Fruit fly (Drosophila melanogaster) whole organism, embryonic: ENCODE measurements around the gene CG15368.

ENCODE experiments used
- ATbp ChIP-seq: fragments of 200-800 bp; sonication (Bioruptor generic); optimal IDR thresholded peaks from 2 replicates; lab custom pipeline; 2017; ENCODE audit warnings: missing biosample characterization, mild to moderate bottlenecking, missing genetic modification characterization, missing genetic modification reagents
- B-H2 ChIP-seq: fragments of 200-800 bp; sonication (Bioruptor generic); optimal IDR thresholded peaks from 2 replicates; lab custom pipeline; 2018; ENCODE audit warnings: missing biosample characterization, mild to moderate bottlenecking, missing genetic modification characterization
- Bgb ChIP-seq: fragments of 200-800 bp; sonication (Bioruptor generic); IDR thresholded peaks from 2 replicates; pipeline ENCODE4 v1.3.6; 2022; ENCODE audit warnings: missing biosample characterization, missing genetic modification characterization; ENCODE audit not compliant: partially characterized antibody
- CG10147 ChIP-seq: fragments of 200-800 bp; sonication (Bioruptor generic); optimal IDR thresholded peaks from 2 replicates; lab custom pipeline; 2019; ENCODE audit warnings: missing biosample characterization, mild to moderate bottlenecking, missing genetic modification characterization, moderate library complexity
- CG10543 ChIP-seq: fragments of 200-800 bp; sonication (Bioruptor generic); optimal IDR thresholded peaks from 3 replicates; lab custom pipeline; 2017; ENCODE audit warnings: missing biosample characterization, mild to moderate bottlenecking, missing genetic modification characterization, moderate library complexity
- CG10979 ChIP-seq: fragments of 200-800 bp; sonication (Bioruptor generic); optimal IDR thresholded peaks from 2 replicates; lab custom pipeline; 2018; ENCODE audit warnings: missing biosample characterization, mild to moderate bottlenecking, missing genetic modification characterization, moderate library complexity
- CG12155 ChIP-seq: fragments of 200-800 bp; sonication (Bioruptor generic); optimal IDR thresholded peaks from 3 replicates; lab custom pipeline; 2016; ENCODE audit warnings: missing biosample characterization, missing genetic modification characterization
- CG12299 ChIP-seq: fragments of 200-800 bp; sonication (Bioruptor generic); optimal IDR thresholded peaks from 2 replicates; lab custom pipeline; 2018; ENCODE audit warnings: missing biosample characterization, mild to moderate bottlenecking, missing genetic modification characterization
- CG13287 ChIP-seq: fragments of 200-800 bp; sonication (Bioruptor generic); IDR thresholded peaks from 2 replicates; pipeline ENCODE4 v1.3.6; 2022; ENCODE audit warnings: missing biosample characterization, missing genetic modification characterization; ENCODE audit not compliant: partially characterized antibody
- CG14860 ChIP-seq: fragments of 200-800 bp; sonication (Bioruptor generic); IDR thresholded peaks from 3 replicates; pipeline ENCODE4 v1.3.6; 2022; ENCODE audit warnings: missing biosample characterization, missing genetic modification characterization; ENCODE audit not compliant: partially characterized antibody
- CG2678 ChIP-seq: fragments of 200-800 bp; sonication (Bioruptor generic); optimal IDR thresholded peaks from 3 replicates; lab custom pipeline; 2019; ENCODE audit warnings: missing biosample characterization, mild to moderate bottlenecking, missing genetic modification characterization, moderate library complexity
- CG2875 ChIP-seq: fragments of 200-800 bp; sonication (Bioruptor generic); optimal IDR thresholded peaks from 2 replicates; lab custom pipeline; 2017; ENCODE audit warnings: missing biosample characterization, mild to moderate bottlenecking, missing genetic modification characterization, missing genetic modification reagents
- CG32532 ChIP-seq: fragments of 200-800 bp; sonication (Bioruptor generic); IDR thresholded peaks from 2 replicates; pipeline ENCODE4 v1.3.6; 2022; ENCODE audit warnings: missing biosample characterization, missing genetic modification characterization
- CG3995 ChIP-seq: fragments of 200-800 bp; sonication (Bioruptor generic); optimal IDR thresholded peaks from 3 replicates; lab custom pipeline; 2016; ENCODE audit warnings: missing biosample characterization, missing genetic modification characterization
- CG4707 ChIP-seq: fragments of 200-800 bp; sonication (Bioruptor generic); optimal IDR thresholded peaks from 2 replicates; lab custom pipeline; 2018; ENCODE audit warnings: missing biosample characterization, mild to moderate bottlenecking, missing genetic modification characterization, moderate library complexity
- CG6254 ChIP-seq: fragments of 200-800 bp; sonication (Bioruptor generic); optimal IDR thresholded peaks from 3 replicates; lab custom pipeline; 2017; ENCODE audit warnings: mild to moderate bottlenecking, missing biosample characterization, missing genetic modification reagents, missing genetic modification characterization
- CG7963 ChIP-seq: fragments of 200-800 bp; sonication (Bioruptor generic); IDR thresholded peaks from 3 replicates; pipeline ENCODE4 v1.3.6; 2022; ENCODE audit warnings: missing biosample characterization, missing genetic modification characterization; ENCODE audit not compliant: partially characterized antibody
- Dref ChIP-seq: fragments of 200-800 bp; sonication (Bioruptor generic); IDR thresholded peaks from 2 replicates; pipeline ENCODE4 v1.3.6; 2022; ENCODE audit warnings: missing biosample characterization, missing genetic modification characterization
- ERR ChIP-seq: fragments of 200-800 bp; sonication (Bioruptor generic); optimal IDR thresholded peaks from 2 replicates; lab custom pipeline; 2016; ENCODE audit warnings: missing biosample characterization, missing genetic modification characterization
- Elba2 ChIP-seq: fragments of 200-800 bp; sonication (Bioruptor generic); optimal IDR thresholded peaks from 3 replicates; lab custom pipeline; 2016; ENCODE audit warnings: missing biosample characterization, missing genetic modification characterization
- Fer1 ChIP-seq: fragments of 200-800 bp; sonication (Bioruptor generic); optimal IDR thresholded peaks from 2 replicates; lab custom pipeline; 2017; ENCODE audit warnings: missing biosample characterization, mild to moderate bottlenecking, missing genetic modification characterization
- GATAe ChIP-seq: fragments of 200-800 bp; sonication (Bioruptor generic); conservative IDR thresholded peaks from 2 replicates; pipeline ENCODE4 v1.3.6; 2022; ENCODE audit warnings: missing biosample characterization, missing genetic modification characterization
- Gsc ChIP-seq: fragments of 200-800 bp; sonication (Bioruptor generic); IDR thresholded peaks from 2 replicates; pipeline ENCODE4 v1.3.6; 2022; ENCODE audit warnings: missing biosample characterization, missing genetic modification characterization
- H2.0 ChIP-seq: fragments of 200-800 bp; sonication (Bioruptor generic); IDR thresholded peaks from 2 replicates; pipeline ENCODE4 v1.3.6; 2022; ENCODE audit warnings: missing biosample characterization, missing genetic modification characterization
- HLHmδ ChIP-seq: fragments of 200-800 bp; sonication (Bioruptor generic); optimal IDR thresholded peaks from 2 replicates; lab custom pipeline; 2018; ENCODE audit warnings: missing biosample characterization, mild to moderate bottlenecking, missing genetic modification characterization, moderate library complexity
- HmgZ ChIP-seq: fragments of 200-800 bp; sonication (Bioruptor generic); optimal IDR thresholded peaks from 2 replicates; lab custom pipeline; 2018; ENCODE audit warnings: missing biosample characterization, mild to moderate bottlenecking, missing genetic modification characterization
- NC2α ChIP-seq: fragments of 200-800 bp; sonication (Bioruptor generic); optimal IDR thresholded peaks from 2 replicates; lab custom pipeline; 2016; ENCODE audit warnings: missing biosample characterization, missing genetic modification characterization
- Neu2 ChIP-seq: fragments of 200-800 bp; sonication (Bioruptor generic); optimal IDR thresholded peaks from 3 replicates; lab custom pipeline; 2016; ENCODE audit warnings: missing biosample characterization, missing genetic modification characterization, borderline replicate concordance
- Nf-YA ChIP-seq: fragments of 200-800 bp; sonication (Bioruptor generic); IDR thresholded peaks from 2 replicates; pipeline ENCODE4 v1.3.6; 2022; ENCODE audit warnings: missing biosample characterization, missing genetic modification characterization
- Opbp ChIP-seq: fragments of 200-800 bp; sonication (Bioruptor generic); IDR thresholded peaks from 3 replicates; pipeline ENCODE4 v1.3.6; 2022; ENCODE audit warnings: missing biosample characterization, missing genetic modification characterization; ENCODE audit not compliant: partially characterized antibody
- Pdp1 ChIP-seq, 2 experiments: fragments of 200-800 bp; sonication (Bioruptor generic); optimal IDR thresholded peaks; 3 replicates each; lab custom pipeline; 2016; ENCODE audit warnings: missing biosample characterization in 2 of 2, missing genetic modification characterization in 2 of 2, mild to moderate bottlenecking in 1 of 2, moderate library complexity in 1 of 2
- Ravus ChIP-seq: fragments of 200-800 bp; sonication (Bioruptor generic); IDR thresholded peaks from 2 replicates; pipeline ENCODE4 v1.3.6; 2022; ENCODE audit warnings: missing biosample characterization, missing genetic modification characterization
- Xbp1 ChIP-seq: fragments of 200-800 bp; sonication (Bioruptor generic); optimal IDR thresholded peaks from 3 replicates; lab custom pipeline; 2016; ENCODE audit warnings: missing biosample characterization, mild to moderate bottlenecking, missing genetic modification characterization
- bbx ChIP-seq: fragments of 200-800 bp; sonication (Bioruptor generic); IDR thresholded peaks from 2 replicates; pipeline ENCODE4 v1.3.6; 2022; ENCODE audit warnings: missing biosample characterization, missing genetic modification characterization; ENCODE audit not compliant: partially characterized antibody
- croc ChIP-seq: fragments of 200-800 bp; sonication (Bioruptor generic); conservative IDR thresholded peaks from 3 replicates; pipeline ENCODE4 v1.3.6; 2022; ENCODE audit warnings: missing biosample characterization, missing genetic modification characterization
- danr ChIP-seq: fragments of 200-800 bp; sonication (Bioruptor generic); IDR thresholded peaks from 2 replicates; pipeline ENCODE4 v1.3.6; 2022; ENCODE audit warnings: missing biosample characterization, missing genetic modification characterization
- grau ChIP-seq: fragments of 200-800 bp; optimal IDR thresholded peaks from 3 replicates; lab custom pipeline; 2019; ENCODE audit warnings: missing biosample characterization, mild to moderate bottlenecking, missing genetic modification characterization, moderate library complexity
- ham ChIP-seq: fragments of 200-800 bp; sonication (Bioruptor generic); IDR thresholded peaks from 2 replicates; pipeline ENCODE4 v1.3.6; 2022; ENCODE audit warnings: missing biosample characterization, missing genetic modification characterization
- inv ChIP-seq: fragments of 200-800 bp; sonication (Bioruptor generic); IDR thresholded peaks from 2 replicates; pipeline ENCODE4 v1.3.6; 2022; ENCODE audit warnings: missing biosample characterization, missing genetic modification characterization; ENCODE audit not compliant: partially characterized antibody
- kni ChIP-seq: fragments of 200-800 bp; sonication (Bioruptor generic); optimal IDR thresholded peaks from 3 replicates; lab custom pipeline; 2017; ENCODE audit warnings: mild to moderate bottlenecking, missing biosample characterization, missing genetic modification reagents, missing genetic modification characterization
- nerfin-1 ChIP-seq: fragments of 200-800 bp; sonication (Bioruptor generic); optimal IDR thresholded peaks from 3 replicates; lab custom pipeline; 2019; ENCODE audit warnings: missing biosample characterization, mild to moderate bottlenecking, missing genetic modification characterization, moderate library complexity
- pb ChIP-seq: fragments of 200-800 bp; sonication (Bioruptor generic); optimal IDR thresholded peaks from 3 replicates; lab custom pipeline; 2016; ENCODE audit warnings: missing biosample characterization, missing genetic modification characterization
- pum ChIP-seq: fragments of 200-800 bp; sonication (Bioruptor generic); optimal IDR thresholded peaks from 2 replicates; lab custom pipeline; 2016; ENCODE audit warnings: missing biosample characterization, missing genetic modification characterization
- sens-2 ChIP-seq: fragments of 200-800 bp; sonication (Bioruptor generic); IDR thresholded peaks from 2 replicates; pipeline ENCODE4 v1.3.6; 2022; ENCODE audit warnings: missing biosample characterization, missing genetic modification characterization
- ttk ChIP-seq: fragments of 200-800 bp; sonication (Bioruptor generic); IDR thresholded peaks from 2 replicates; pipeline ENCODE4 v2.1.2; 2022; ENCODE audit warnings: missing biosample characterization, missing genetic modification characterization
- unc-4 ChIP-seq: fragments of 200-800 bp; sonication (Bioruptor generic); IDR thresholded peaks from 2 replicates; pipeline ENCODE4 v1.3.6; 2022; ENCODE audit warnings: missing biosample characterization, missing genetic modification characterization; ENCODE audit not compliant: partially characterized antibody
- wor ChIP-seq: fragments of 200-800 bp; sonication (Bioruptor generic); IDR thresholded peaks from 2 replicates; pipeline ENCODE4 v1.3.6; 2022; ENCODE audit warnings: missing biosample characterization, missing genetic modification characterization
- yki ChIP-seq: fragments of >200 bp; optimal IDR thresholded peaks from 3 replicates; lab custom pipeline; 2018

Gene CG15368

DNA sequence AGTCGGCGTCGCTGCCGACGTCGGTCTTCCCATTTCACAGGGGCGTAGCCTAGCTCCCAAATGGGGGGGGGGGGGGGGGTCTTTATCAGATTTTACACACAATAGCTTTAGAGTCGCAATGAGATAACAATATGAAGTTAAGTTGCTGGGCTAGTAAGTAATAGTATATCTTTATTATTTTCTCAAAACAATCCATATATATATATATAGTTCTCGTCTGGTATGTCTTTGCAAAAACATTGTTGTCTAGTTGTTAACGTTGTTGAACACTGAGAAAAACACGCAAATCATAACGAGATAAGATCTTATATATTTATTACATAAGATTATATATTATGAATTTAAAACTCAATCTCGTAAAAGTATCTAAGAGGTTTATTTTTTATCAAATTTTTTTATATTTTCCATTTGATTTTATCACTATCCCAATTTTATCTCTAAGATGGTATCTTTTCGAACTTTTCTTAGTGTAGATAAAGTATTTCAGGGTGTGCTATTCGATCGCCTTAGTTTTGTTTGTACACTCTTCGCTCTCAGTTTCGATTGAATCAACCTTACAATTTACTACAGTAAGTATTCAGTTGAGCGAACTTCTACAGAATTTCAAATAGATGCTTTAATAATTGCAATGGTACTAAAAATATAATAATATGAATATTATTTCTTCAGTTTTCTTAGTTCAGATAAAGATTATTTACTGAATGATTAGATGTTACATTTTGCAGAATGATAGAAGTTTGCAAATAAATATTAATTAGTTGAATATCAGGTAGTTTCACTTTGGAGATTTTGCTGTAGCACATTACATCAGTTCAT is 13.5 kb upstream of the CG15368 start (continued):
- TF ChIP-seq CG12155 (GFP tag; lab: Kevin White, UChicago) (peak; percentile 19), Nf-YA (GFP tag; lab: Robert Waterston, UW) (peak; percentile 47; the same call in 1 of the 2 replicates), pb (GFP tag; lab: Kevin White, UChicago) (no peak), CG32532 (GFP tag; lab: Robert Waterston, UW) (peak; percentile 94), wor (GFP tag; lab: Robert Waterston, UW) (no peak), CG3995 (GFP tag; lab: Kevin White, UChicago) (no peak), inv (no peak), Xbp1 (GFP tag; lab: Kevin White, UChicago) (peak; percentile 50), H2.0 (GFP tag; lab: Robert Waterston, UW) (peak; percentile 75; the same call in 1 of the 2 replicates), Bgb (GFP tag; lab: Robert Waterston, UW) (no peak), HLHmδ (GFP tag; lab: Kevin White, UChicago) (no peak), CG6254 (no peak), B-H2 (GFP tag; lab: Kevin White, UChicago) (peak; percentile 83), CG7963 (GFP tag; lab: Robert Waterston, UW) (no peak), Ravus (GFP tag; lab: Robert Waterston, UW) (peak; percentile 67), Gsc (GFP tag; lab: Robert Waterston, UW) (no peak), Pdp1 (GFP tag; optimal IDR thresholded peaks at IDR 0.05; lab: Kevin White, UChicago) (no peak), ERR (GFP tag; lab: Kevin White, UChicago) (no peak), bbx (GFP tag; lab: Robert Waterston, UW) (no peak), yki (lab: Kevin White, UChicago) (no peak), CG2678 (tag; lab: Kevin White, UChicago) (peak; percentile 88), ATbp (GFP tag; lab: Kevin White, UChicago) (peak; percentile 19), Fer1 (peak; percentile 82), nerfin-1 (tag; lab: Kevin White, UChicago) (peak; percentile 6), CG13287 (GFP tag; lab: Robert Waterston, UW) (no peak), HmgZ (tag; lab: Kevin White, UChicago) (peak; percentile 78), GATAe (peak; percentile 57; the same call in 1 of the 2 replicates), CG2875 (GFP tag; lab: Kevin White, UChicago) (no peak), grau (tag; lab: Kevin White, UChicago) (peak; percentile 97), Dref (peak; percentile 45), CG14860 (GFP tag; lab: Robert Waterston, UW) (no peak), CG12299 (tag; lab: Kevin White, UChicago) (peak; percentile 55), CG10979 (tag; lab: Kevin White, UChicago) (peak; percentile 57), CG10147 (GFP tag; lab: Kevin White, UChicago) (peak; percentile 35), kni (no peak), CG4707 (GFP tag; lab: Kevin White, UChicago) (no peak), unc-4 (no peak), danr (GFP tag; lab: Robert Waterston, UW) (peak; percentile 72), pum (GFP tag; lab: Kevin White, UChicago) (no peak), ham (peak; percentile 79), ttk (peak; percentile 68), Opbp (no peak), Elba2 (GFP tag; lab: Kevin White, UChicago) (no peak), Neu2 (GFP tag; lab: Kevin White, UChicago) (no peak), croc (GFP tag; lab: Robert Waterston, UW) (peak; percentile 42; the same call in 1 of the 3 replicates), NC2α (GFP tag; lab: Kevin White, UChicago) (no peak), CG10543 (GFP tag; lab: Kevin White, UChicago) (peak; percentile 76), sens-2 (GFP tag; lab: Robert Waterston, UW) (no peak)
